Fruit fly (Drosophila melanogaster) whole organism, adult: ENCODE data around the gene CG31804.
A peak's percentile ranks its signal among the peaks of the same experiment; 100 is the strongest.

Source experiments
- CG11617 ChIP-seq: fragments of 200-800 bp; sonication (Bioruptor generic); optimal IDR thresholded peaks from 2 replicates; lab custom pipeline; 2017; ENCODE audit warnings: mild to moderate bottlenecking, missing biosample characterization, missing genetic modification reagents, missing genetic modification characterization
- CG14711 ChIP-seq: fragments of 200-800 bp; sonication (Bioruptor generic); optimal IDR thresholded peaks from 2 replicates; lab custom pipeline; 2018; ENCODE audit warnings: missing biosample characterization, mild to moderate bottlenecking, missing genetic modification characterization, moderate library complexity
- CG1620 ChIP-seq: fragments of 200-800 bp; sonication (Bioruptor generic); optimal IDR thresholded peaks from 2 replicates; lab custom pipeline; 2016; ENCODE audit warnings: missing biosample characterization, missing genetic modification characterization
- CG5204 ChIP-seq: fragments of 200-800 bp; sonication (Bioruptor generic); optimal IDR thresholded peaks from 2 replicates; lab custom pipeline; 2016; ENCODE audit warnings: missing biosample characterization, missing genetic modification characterization
- CG7045 ChIP-seq: fragments of 200-800 bp; sonication (Bioruptor generic); optimal IDR thresholded peaks from 2 replicates; lab custom pipeline; 2017; ENCODE audit warnings: missing biosample characterization, mild to moderate bottlenecking, missing genetic modification characterization
- Clk ChIP-seq: fragments of 200-800 bp; sonication (Bioruptor generic); optimal IDR thresholded peaks from 2 replicates; lab custom pipeline; 2017; ENCODE audit warnings: missing biosample characterization, missing genetic modification characterization
- Crg-1 ChIP-seq: fragments of 200-800 bp; sonication (Bioruptor generic); optimal IDR thresholded peaks from 2 replicates; lab custom pipeline; 2016; ENCODE audit warnings: missing biosample characterization, missing genetic modification characterization
- Mnt ChIP-seq: fragments of 200-800 bp; sonication (Bioruptor generic); optimal IDR thresholded peaks from 2 replicates; lab custom pipeline; 2016; ENCODE audit warnings: missing biosample characterization, mild to moderate bottlenecking, missing genetic modification characterization
- bab1 ChIP-seq: fragments of 200-800 bp; sonication (Bioruptor generic); optimal IDR thresholded peaks from 3 replicates; lab custom pipeline; 2019; ENCODE audit warnings: missing biosample characterization, mild to moderate bottlenecking, missing genetic modification characterization, moderate library complexity
- cic ChIP-seq: fragments of 200-800 bp; sonication (Bioruptor generic); optimal IDR thresholded peaks from 2 replicates; lab custom pipeline; 2017; ENCODE audit warnings: missing biosample characterization, mild to moderate bottlenecking, missing genetic modification characterization, moderate library complexity
- kay ChIP-seq: fragments of 200-800 bp; sonication (Bioruptor generic); peaks from one replicate; lab custom pipeline; 2016; ENCODE audit warnings: missing biosample characterization, missing genetic modification characterization, borderline replicate concordance
- pad ChIP-seq: fragments of 200-800 bp; sonication (Bioruptor generic); optimal IDR thresholded peaks from 3 replicates; lab custom pipeline; 2017; ENCODE audit warnings: missing biosample characterization, missing genetic modification characterization, mild to moderate bottlenecking, moderate library complexity, missing genetic modification reagents
- toe ChIP-seq: fragments of 200-800 bp; sonication (Bioruptor generic); optimal IDR thresholded peaks from 2 replicates; lab custom pipeline; 2016; ENCODE audit warnings: missing biosample characterization, missing genetic modification characterization

dm6 chr2L:17382318-17382717 lies 19.0 kb downstream of the CG31804 start:
- TF ChIP-seq Clk (GFP tag; lab: Kevin White, UChicago) = no peak
- no peak for TF ChIP-seq cic (GFP tag; lab: Kevin White, UChicago)
- TF ChIP-seq pad (GFP tag; lab: Kevin White, UChicago) = no peak
- no peak for TF ChIP-seq kay
- no peak for TF ChIP-seq bab1
- no peak for TF ChIP-seq Mnt (GFP tag; lab: Kevin White, UChicago)
- peak; percentile 42 for TF ChIP-seq CG7045 (GFP tag; lab: Kevin White, UChicago)
- TF ChIP-seq CG5204 (GFP tag; lab: Kevin White, UChicago) = no peak
- no peak for TF ChIP-seq toe
- no peak for TF ChIP-seq CG14711
- TF ChIP-seq CG11617 (GFP tag; lab: Kevin White, UChicago) = no peak
- TF ChIP-seq CG1620 (GFP tag; lab: Kevin White, UChicago) = no peak
- TF ChIP-seq Crg-1 (GFP tag; lab: Kevin White, UChicago) = no peak
